Worm (Caenorhabditis elegans): ENCODE results near the gene cpg-8.
A peak's percentile ranks its signal among the peaks of the same experiment; 100 is the strongest.

Gene cpg-8

ce11 chrV:4647279-4647819, 44.9 kb downstream of the cpg-8 start:
- TF ChIP-seq unc-62 (GFP tag; optimal IDR thresholded peaks at IDR 0.05) = no peak
- TF ChIP-seq unc-39 (tag; optimal IDR thresholded peaks at IDR 0.05) = no peak
- TF ChIP-seq ama-1 (optimal IDR thresholded peaks at IDR 0.05) = peak; percentile 79
- peak; percentile 63 for TF ChIP-seq nhr-25 (tag; optimal IDR thresholded peaks at IDR 0.05)
- TF ChIP-seq sem-4 (tag; optimal IDR thresholded peaks at IDR 0.05) = peak; percentile 26
- TF ChIP-seq nhr-21 (tag; optimal IDR thresholded peaks at IDR 0.05) = peak; percentile 19
- TF ChIP-seq nhr-11 (tag; optimal IDR thresholded peaks at IDR 0.05) = peak; percentile 17
- no peak for TF ChIP-seq fos-1 (tag; optimal IDR thresholded peaks at IDR 0.05)
- TF ChIP-seq Y55F3AM.14 (GFP tag; optimal IDR thresholded peaks at IDR 0.05) = peak; percentile 47

ce11 chrV:4642691-4643090, 49.5 kb downstream of the cpg-8 start, which contains the start of gene soc-1:
Gene soc-1, plus strand, starts transcription at chrV:4642952.
- no peak for TF ChIP-seq sma-9 (GFP tag; optimal IDR thresholded peaks at IDR 0.05)
- no peak for TF ChIP-seq sma-9 (tag; optimal IDR thresholded peaks at IDR 0.05)
- TF ChIP-seq ZK546.5 (tag; optimal IDR thresholded peaks at IDR 0.05) = no peak
- no peak for TF ChIP-seq lin-13 (GFP tag; optimal IDR thresholded peaks at IDR 0.05)
- no peak for TF ChIP-seq mbf-1 (tag; optimal IDR thresholded peaks at IDR 0.05)
- TF ChIP-seq nhr-129 (tag; optimal IDR thresholded peaks at IDR 0.05) = peak; percentile 69
- TF ChIP-seq alr-1 (tag; optimal IDR thresholded peaks at IDR 0.05) = no peak
- TF ChIP-seq nhr-12 (tag; optimal IDR thresholded peaks at IDR 0.05) = no peak
